Worm (Caenorhabditis elegans): ENCODE results near the gene F17H10.1.

- TF ChIP-seq flt-1 (GFP tag; IDR thresholded peaks at IDR 0.05) (no peak), med-1 (GFP tag; optimal IDR thresholded peaks at IDR 0.05; ENCODE audit: insufficient read depth) (no peak), ztf-29 (GFP tag; IDR thresholded peaks at IDR 0.05) (no peak), tab-1 (GFP tag; IDR thresholded peaks at IDR 0.05) (no peak)
These were observed 16.5 kb upstream of the F17H10.1 start for ce11 chrX:13088539-13088938.
